Fruit fly (Drosophila melanogaster): ENCODE results near the gene RagA-B.

Gene RagA-B

dm6 chr3R:8949334-8950066 is 34.6 kb downstream of the RagA-B start (continued):
- TF ChIP-seq tup (GFP tag; optimal IDR thresholded peaks at IDR 0.05), result no peak
- no peak for TF ChIP-seq CG13296 (GFP tag; optimal IDR thresholded peaks at IDR 0.05)
- no peak for TF ChIP-seq CG6854 (GFP tag; optimal IDR thresholded peaks at IDR 0.05)
- no peak for TF ChIP-seq gsb-n (tag; optimal IDR thresholded peaks at IDR 0.05)
- TF ChIP-seq kni (GFP tag; optimal IDR thresholded peaks at IDR 0.05), result peak; percentile 80
- peak; percentile 58; the same call in 1 of the 2 replicates for TF ChIP-seq vvl (GFP tag; IDR thresholded peaks at IDR 0.05)
- no peak for TF ChIP-seq CG6254 (GFP tag; optimal IDR thresholded peaks at IDR 0.05)
- TF ChIP-seq ems (GFP tag; optimal IDR thresholded peaks at IDR 0.05), result no peak

DNA sequence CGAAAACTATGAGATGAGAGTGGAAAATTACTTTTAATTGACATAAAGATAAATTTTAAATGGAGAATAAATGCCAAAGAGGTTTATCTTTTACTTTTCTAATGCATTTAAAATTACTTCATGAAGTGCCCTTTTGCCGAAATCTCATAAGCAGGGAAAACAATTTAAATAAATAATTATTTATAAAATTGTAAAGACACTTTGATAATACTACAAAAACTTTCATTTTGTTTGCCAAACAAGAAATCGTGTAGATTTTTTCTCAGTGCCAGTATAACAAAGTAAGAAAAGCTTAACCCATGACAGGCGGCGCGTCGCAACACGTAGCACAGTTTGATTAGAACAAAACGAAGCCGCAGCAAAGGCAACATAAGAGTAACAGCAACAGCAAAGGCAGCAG is 35.3 kb downstream of the RagA-B start:
- TF ChIP-seq CG11723 (GFP tag; optimal IDR thresholded peaks at IDR 0.05), result no peak
- no peak for TF ChIP-seq CG7372 (GFP tag; IDR thresholded peaks at IDR 0.05)
- TF ChIP-seq bsh (GFP tag; optimal IDR thresholded peaks at IDR 0.05), result peak in 1 of 2 experiments; percentile 43
- no peak for TF ChIP-seq Spps (tag; optimal IDR thresholded peaks at IDR 0.05)
- peak; percentile 21 for TF ChIP-seq CG2712 (tag; optimal IDR thresholded peaks at IDR 0.05)
- no peak for TF ChIP-seq CG9876 (GFP tag; optimal IDR thresholded peaks at IDR 0.05)
- TF ChIP-seq mam (GFP tag; optimal IDR thresholded peaks at IDR 0.05), result no peak
- no peak for TF ChIP-seq otp (GFP tag; IDR thresholded peaks at IDR 0.05)
- TF ChIP-seq croc (GFP tag; conservative IDR thresholded peaks at IDR 0.05), result no peak
- TF ChIP-seq Hr39 (optimal IDR thresholded peaks at IDR 0.05), result no peak
- no peak for TF ChIP-seq peb (GFP tag; IDR thresholded peaks at IDR 0.05)
- TF ChIP-seq hkb (optimal IDR thresholded peaks at IDR 0.05), result no peak
- TF ChIP-seq hkb (GFP tag; IDR thresholded peaks at IDR 0.05), result no peak
- TF ChIP-seq CG7963 (GFP tag; IDR thresholded peaks at IDR 0.05; ENCODE audit: partially characterized antibody), result no peak
- TF ChIP-seq CG18476 (GFP tag; optimal IDR thresholded peaks at IDR 0.05), result no peak
- TF ChIP-seq al (GFP tag; IDR thresholded peaks at IDR 0.05), result no peak
- TF ChIP-seq CG11085 (GFP tag; IDR thresholded peaks at IDR 0.05), result no peak
- TF ChIP-seq cad (GFP tag; optimal IDR thresholded peaks at IDR 0.05), result no peak
- no peak for TF ChIP-seq CG2116 (GFP tag; optimal IDR thresholded peaks at IDR 0.05)
- TF ChIP-seq Aef1 (GFP tag; IDR thresholded peaks at IDR 0.05), result no peak
- no peak for TF ChIP-seq CoRest (tag; optimal IDR thresholded peaks at IDR 0.05)
- TF ChIP-seq knrl (GFP tag; IDR thresholded peaks at IDR 0.05; ENCODE audit: partially characterized antibody), result no peak
- no peak for TF ChIP-seq pzg (GFP tag; optimal IDR thresholded peaks at IDR 0.05)
- no peak for TF ChIP-seq her (GFP tag; optimal IDR thresholded peaks at IDR 0.05)
- TF ChIP-seq MESR4 (GFP tag; optimal IDR thresholded peaks at IDR 0.05), result no peak
- peak; percentile 31 for TF ChIP-seq Blimp-1 (GFP tag; optimal IDR thresholded peaks at IDR 0.05)
- no peak for TF ChIP-seq emc (GFP tag; optimal IDR thresholded peaks at IDR 0.05)
- TF ChIP-seq insv (GFP tag; optimal IDR thresholded peaks at IDR 0.05), result no peak
- TF ChIP-seq phol (tag; optimal IDR thresholded peaks at IDR 0.05), result peak; percentile 6
- no peak for TF ChIP-seq cato (GFP tag; optimal IDR thresholded peaks at IDR 0.05; ENCODE audit: borderline replicate concordance)
- TF ChIP-seq CG2889 (GFP tag; IDR thresholded peaks at IDR 0.05), result no peak
- TF ChIP-seq CG16779 (GFP tag; IDR thresholded peaks at IDR 0.05), result no peak
- no peak for TF ChIP-seq Hmx (GFP tag; optimal IDR thresholded peaks at IDR 0.05)
- TF ChIP-seq sd (tag; optimal IDR thresholded peaks at IDR 0.05), result no peak
- TF ChIP-seq zfh2 (GFP tag; optimal IDR thresholded peaks at IDR 0.05), result no peak
- TF ChIP-seq ems (GFP tag; optimal IDR thresholded peaks at IDR 0.05), result no peak
- TF ChIP-seq CG10979 (tag; optimal IDR thresholded peaks at IDR 0.05), result peak; percentile 26
- no peak for TF ChIP-seq eyg (GFP tag; optimal IDR thresholded peaks at IDR 0.05)
- TF ChIP-seq Xrp1 (GFP tag; IDR thresholded peaks at IDR 0.05), result peak; percentile 17; the same call in 1 of the 2 replicates
- no peak for TF ChIP-seq CG10321 (GFP tag; IDR thresholded peaks at IDR 0.05)
- no peak for TF ChIP-seq CG8944 (GFP tag; optimal IDR thresholded peaks at IDR 0.05)
- TF ChIP-seq CG11504 (tag; optimal IDR thresholded peaks at IDR 0.05), result no peak
